Fruit fly (Drosophila melanogaster) whole organism, pupa: ENCODE data around the gene Amacr.

Experiments
- CG12605 ChIP-seq: fragments of 200-800 bp; sonication (Bioruptor generic); IDR thresholded peaks from 2 replicates; pipeline ENCODE4 v1.3.6; 2022; ENCODE audit warnings: missing biosample characterization, missing genetic modification characterization
- CG13204 ChIP-seq: fragments of 200-800 bp; sonication (Bioruptor generic); optimal IDR thresholded peaks from 2 replicates; lab custom pipeline; 2018; ENCODE audit warnings: missing biosample characterization, mild to moderate bottlenecking, missing genetic modification characterization, moderate library complexity
- CG14655 ChIP-seq: fragments of 200-800 bp; sonication (Bioruptor generic); optimal IDR thresholded peaks from 3 replicates; lab custom pipeline; 2017; ENCODE audit warnings: mild to moderate bottlenecking, missing biosample characterization, missing genetic modification reagents, missing genetic modification characterization
- CG15710 ChIP-seq: fragments of 200-800 bp; sonication (Bioruptor generic); optimal IDR thresholded peaks from 2 replicates; lab custom pipeline; 2018; ENCODE audit warnings: missing biosample characterization, mild to moderate bottlenecking, missing genetic modification characterization, moderate library complexity
- CG17806 ChIP-seq: fragments of 200-800 bp; sonication (Bioruptor generic); optimal IDR thresholded peaks from 2 replicates; lab custom pipeline; 2018; ENCODE audit warnings: missing biosample characterization, mild to moderate bottlenecking, missing genetic modification characterization, moderate library complexity
- CG32121 ChIP-seq: fragments of 200-800 bp; sonication (Bioruptor generic); IDR thresholded peaks from 2 replicates; pipeline ENCODE4 v1.3.6; 2022; ENCODE audit warnings: missing biosample characterization, missing genetic modification characterization
- CG8301 ChIP-seq: fragments of 200-800 bp; sonication (Bioruptor generic); optimal IDR thresholded peaks from 2 replicates; lab custom pipeline; 2018; ENCODE audit warnings: missing biosample characterization, mild to moderate bottlenecking, missing genetic modification characterization
- CG9948 ChIP-seq: fragments of 200-800 bp; sonication (Bioruptor generic); optimal IDR thresholded peaks from 2 replicates; lab custom pipeline; 2018; ENCODE audit warnings: missing biosample characterization, mild to moderate bottlenecking, missing genetic modification characterization, moderate library complexity
- D1 ChIP-seq: fragments of 200-800 bp; sonication (Bioruptor generic); optimal IDR thresholded peaks from 2 replicates; lab custom pipeline; 2018; ENCODE audit warnings: missing biosample characterization, mild to moderate bottlenecking, missing genetic modification characterization, moderate library complexity
- Pif1B ChIP-seq: fragments of 200-800 bp; sonication (Bioruptor generic); optimal IDR thresholded peaks from 3 replicates; lab custom pipeline; 2016; ENCODE audit warnings: missing biosample characterization, missing genetic modification characterization
- rn ChIP-seq: fragments of 200-800 bp; sonication (Bioruptor generic); IDR thresholded peaks from 2 replicates; pipeline ENCODE4 v1.3.6; 2022; ENCODE audit warnings: missing biosample characterization, missing genetic modification characterization

- no peak for TF ChIP-seq D1 (tag; lab: Kevin White, UChicago)
- no peak for TF ChIP-seq CG12605 (GFP tag; lab: Robert Waterston, UW)
- TF ChIP-seq CG13204 (GFP tag; lab: Kevin White, UChicago): no peak
- TF ChIP-seq CG14655: no peak
- no peak for TF ChIP-seq CG8301
- TF ChIP-seq Pif1B (GFP tag; lab: Kevin White, UChicago): no peak
- TF ChIP-seq rn (GFP tag; lab: Robert Waterston, UW): no peak
- no peak for TF ChIP-seq CG15710 (tag; lab: Kevin White, UChicago)
- TF ChIP-seq CG9948 (tag; lab: Kevin White, UChicago): no peak
- no peak for TF ChIP-seq CG17806 (tag; lab: Kevin White, UChicago)
- no peak for TF ChIP-seq CG32121 (GFP tag; lab: Robert Waterston, UW)
Observed at dm6 chr2L:20734687-20735088, 17.5 kb downstream of the Amacr start.
